Worm (Caenorhabditis elegans) whole organism, L1 larva: ENCODE results near the gene K04C2.8.

Experiments
- C16A3.4 ChIP-seq: fragments of 150-350 bp; optimal IDR thresholded peaks from 2 replicates; lab custom pipeline; 2014; ENCODE audit warnings: missing biosample characterization, missing genetic modification characterization
- C34B4.2 ChIP-seq: sonication (generic microtip); optimal IDR thresholded peaks from 2 replicates; lab custom pipeline; 2017; ENCODE audit warnings: mild to moderate bottlenecking, missing genetic modification characterization, missing compliant biosample characterization
- F16B12.6 ChIP-seq: fragments of 150-350 bp; optimal IDR thresholded peaks from 2 replicates; lab custom pipeline; 2014; ENCODE audit warnings: missing biosample characterization, missing genetic modification characterization
- Y116A8C.19 ChIP-seq: sonication (generic microtip); optimal IDR thresholded peaks from 2 replicates; lab custom pipeline; 2016; ENCODE audit warnings: missing compliant biosample characterization, missing genetic modification characterization, borderline replicate concordance
- aly-2 ChIP-seq: fragments of 150-350 bp; optimal IDR thresholded peaks from 2 replicates; lab custom pipeline; 2014; ENCODE audit warnings: missing biosample characterization, missing genetic modification characterization
- blmp-1 ChIP-seq: fragments of 150-350 bp; optimal IDR thresholded peaks from 2 replicates; lab custom pipeline; 2014; ENCODE audit warnings: missing biosample characterization, missing genetic modification characterization
- ceh-63 ChIP-seq: fragments of 200-800 bp; sonication (Bioruptor generic); optimal IDR thresholded peaks from 2 replicates; lab custom pipeline; 2018; ENCODE audit warnings: mild to moderate bottlenecking, missing genetic modification characterization, missing compliant biosample characterization
- ceh-8 ChIP-seq: fragments of 200-800 bp; sonication (Bioruptor generic); optimal IDR thresholded peaks from 2 replicates; lab custom pipeline; 2018; ENCODE audit warnings: mild to moderate bottlenecking, missing genetic modification characterization, moderate library complexity, missing compliant biosample characterization
- ceh-88 ChIP-seq: fragments of 200-800 bp; sonication (Bioruptor generic); IDR thresholded peaks from 2 replicates; pipeline ENCODE4 v1.3.6; 2022; ENCODE audit warnings: missing genetic modification characterization, missing compliant biosample characterization
- dpl-1 ChIP-seq, 3 experiments: fragments of 150-350 bp in 2 of 3; sonication (generic microtip) in 1 of 3; optimal IDR thresholded peaks; 2 replicates each; lab custom pipeline; 2014 to 2017; ENCODE audit warnings: missing biosample characterization in 3 of 3, missing genetic modification characterization in 3 of 3, missing genetic modification reagents in 3 of 3
- efl-3 ChIP-seq: fragments of 200-800 bp; sonication (Bioruptor generic); optimal IDR thresholded peaks from 2 replicates; lab custom pipeline; 2018; ENCODE audit warnings: mild to moderate bottlenecking, missing genetic modification characterization, missing compliant biosample characterization
- elt-3 ChIP-seq, 6 experiments: fragments of 150-350 bp in 1 of 6; sonication (generic microtip); optimal IDR thresholded peaks; 2 replicates each; lab custom pipeline; 2017 to 2018; ENCODE audit warnings: missing biosample characterization in 6 of 6, missing genetic modification characterization in 6 of 6, inconsistent platforms in 1 of 6
- ets-5 ChIP-seq: fragments of 200-800 bp; sonication (Bioruptor generic); IDR thresholded peaks from 2 replicates; pipeline ENCODE4 v1.3.6; 2022; ENCODE audit warnings: missing genetic modification characterization, missing compliant biosample characterization
- fkh-10 ChIP-seq: sonication (generic microtip); optimal IDR thresholded peaks from 2 replicates; lab custom pipeline; 2017; ENCODE audit warnings: missing biosample characterization, missing genetic modification reagents, missing genetic modification characterization
- fkh-4 ChIP-seq: sonication (generic microtip); optimal IDR thresholded peaks from 2 replicates; lab custom pipeline; 2016; ENCODE audit warnings: missing compliant biosample characterization, missing genetic modification characterization, borderline replicate concordance
- fos-1 ChIP-seq: fragments of 150-350 bp; optimal IDR thresholded peaks from 2 replicates; lab custom pipeline; 2014; ENCODE audit warnings: missing biosample characterization, missing genetic modification characterization
- grh-1 ChIP-seq: fragments of 200-800 bp; sonication (Bioruptor generic); IDR thresholded peaks from 2 replicates; pipeline ENCODE4 v1.3.6; 2022; ENCODE audit warnings: missing genetic modification reagents, missing genetic modification characterization, missing compliant biosample characterization
- hlh-17 ChIP-seq: fragments of 200-800 bp; sonication (Bioruptor generic); optimal IDR thresholded peaks from 2 replicates; lab custom pipeline; 2018; ENCODE audit warnings: missing genetic modification characterization, mild to moderate bottlenecking, missing compliant biosample characterization, moderate library complexity, borderline replicate concordance
- hlh-4 ChIP-seq: sonication (generic microtip); optimal IDR thresholded peaks from 2 replicates; lab custom pipeline; 2016; ENCODE audit warnings: mild to moderate bottlenecking, missing genetic modification characterization, missing compliant biosample characterization
- hpl-2 ChIP-seq: fragments of 150-350 bp; optimal IDR thresholded peaks from 2 replicates; lab custom pipeline; 2014; ENCODE audit warnings: missing biosample characterization, missing genetic modification reagents, missing genetic modification characterization
- jun-1 ChIP-seq: fragments of 150-350 bp; optimal IDR thresholded peaks from 2 replicates; lab custom pipeline; 2014; ENCODE audit warnings: missing biosample characterization, missing genetic modification reagents, missing genetic modification characterization
- lin-15B ChIP-seq: fragments of 150-350 bp; sonication (generic microtip); optimal IDR thresholded peaks from 3 replicates; lab custom pipeline; 2014; ENCODE audit warnings: missing biosample characterization, missing genetic modification characterization
- lin-35 ChIP-seq, 2 experiments: fragments of 150-350 bp; optimal IDR thresholded peaks; 2 replicates each; lab custom pipeline; 2014; ENCODE audit warnings: missing biosample characterization in 2 of 2, missing genetic modification characterization in 2 of 2, missing genetic modification reagents in 2 of 2
- lin-39 ChIP-seq: fragments of 150-350 bp; optimal IDR thresholded peaks from 2 replicates; lab custom pipeline; 2014; ENCODE audit warnings: missing biosample characterization, missing genetic modification reagents, missing genetic modification characterization
- lir-3 ChIP-seq: sonication (generic microtip); optimal IDR thresholded peaks from 2 replicates; lab custom pipeline; 2016; ENCODE audit warnings: mild to moderate bottlenecking, missing genetic modification characterization, moderate library complexity, missing compliant biosample characterization; ENCODE audit not compliant: poor library complexity
- lsy-2 ChIP-seq, 2 experiments: fragments of 150-350 bp; optimal IDR thresholded peaks; 2 replicates each; lab custom pipeline; 2014; ENCODE audit warnings: missing biosample characterization in 2 of 2, missing genetic modification characterization in 2 of 2
- mab-9 ChIP-seq: fragments of 200-800 bp; sonication (Bioruptor generic); IDR thresholded peaks from 2 replicates; pipeline ENCODE4 v1.3.6; 2022; ENCODE audit warnings: missing genetic modification reagents, missing genetic modification characterization, missing compliant biosample characterization
- mdl-1 ChIP-seq, 2 experiments: fragments of 150-350 bp; optimal IDR thresholded peaks; 2 replicates each; lab custom pipeline; 2014 to 2017; ENCODE audit warnings: missing biosample characterization in 2 of 2, missing genetic modification characterization in 2 of 2, inconsistent platforms in 1 of 2
- mep-1 ChIP-seq: fragments of 150-350 bp; optimal IDR thresholded peaks from 2 replicates; lab custom pipeline; 2014; ENCODE audit warnings: missing biosample characterization, missing genetic modification characterization
- nhr-11 ChIP-seq: fragments of 150-350 bp; optimal IDR thresholded peaks from 2 replicates; lab custom pipeline; 2014; ENCODE audit warnings: missing biosample characterization, missing genetic modification characterization
- nhr-12 ChIP-seq: sonication (generic microtip); optimal IDR thresholded peaks from 2 replicates; lab custom pipeline; 2017; ENCODE audit warnings: missing biosample characterization, missing genetic modification characterization
- nhr-71 ChIP-seq: sonication (generic microtip); optimal IDR thresholded peaks from 2 replicates; lab custom pipeline; 2016; ENCODE audit warnings: mild to moderate bottlenecking, missing genetic modification characterization, moderate library complexity, missing compliant biosample characterization
- nhr-77 ChIP-seq: fragments of 150-350 bp; optimal IDR thresholded peaks from 2 replicates; lab custom pipeline; 2014; ENCODE audit warnings: missing biosample characterization, missing genetic modification characterization
- pag-3 ChIP-seq: sonication (generic microtip); optimal IDR thresholded peaks from 2 replicates; lab custom pipeline; 2017; ENCODE audit warnings: missing genetic modification characterization, mild to moderate bottlenecking, missing compliant biosample characterization, antibody characterized with exemption, borderline replicate concordance; ENCODE audit not compliant: insufficient read depth
- pax-3 ChIP-seq: fragments of 200-800 bp; sonication (Bioruptor generic); optimal IDR thresholded peaks from 2 replicates; lab custom pipeline; 2018; ENCODE audit warnings: mild to moderate bottlenecking, missing genetic modification characterization, moderate library complexity, missing compliant biosample characterization
- pqm-1 ChIP-seq: sonication (generic microtip); optimal IDR thresholded peaks from 3 replicates; lab custom pipeline; 2017; ENCODE audit warnings: missing biosample characterization, missing genetic modification characterization
- rnt-1 ChIP-seq: sonication (generic microtip); optimal IDR thresholded peaks from 2 replicates; lab custom pipeline; 2016; ENCODE audit warnings: mild to moderate bottlenecking, missing genetic modification characterization, moderate library complexity, missing compliant biosample characterization
- snpc-4 ChIP-seq: fragments of 150-350 bp; optimal IDR thresholded peaks from 2 replicates; lab custom pipeline; 2014; ENCODE audit warnings: missing biosample characterization, missing genetic modification characterization
- swsn-7 ChIP-seq: sonication (generic microtip); optimal IDR thresholded peaks from 2 replicates; lab custom pipeline; 2016; ENCODE audit warnings: missing genetic modification characterization, missing compliant biosample characterization
- tbx-2 ChIP-seq: sonication (generic microtip); optimal IDR thresholded peaks from 2 replicates; lab custom pipeline; 2016; ENCODE audit warnings: missing genetic modification characterization, missing compliant biosample characterization
- unc-30 ChIP-seq: sonication (generic microtip); optimal IDR thresholded peaks from 2 replicates; lab custom pipeline; 2017; ENCODE audit warnings: missing biosample characterization, missing genetic modification characterization
- unc-62 ChIP-seq: fragments of 150-350 bp; optimal IDR thresholded peaks from 2 replicates; lab custom pipeline; 2014; ENCODE audit warnings: missing biosample characterization, missing genetic modification reagents, missing genetic modification characterization
- unc-98 ChIP-seq: fragments of 200-800 bp; sonication (Bioruptor generic); IDR thresholded peaks from 2 replicates; pipeline ENCODE4 v1.3.6; 2022; ENCODE audit warnings: missing genetic modification characterization, missing compliant biosample characterization
- xbp-1 ChIP-seq: sonication (generic microtip); optimal IDR thresholded peaks from 2 replicates; lab custom pipeline; 2016; ENCODE audit warnings: missing genetic modification characterization, missing compliant biosample characterization
- zag-1 ChIP-seq: fragments of 150-350 bp; optimal IDR thresholded peaks from 2 replicates; lab custom pipeline; 2014; ENCODE audit warnings: missing biosample characterization, missing genetic modification characterization
- ztf-11 ChIP-seq, 2 experiments: sonication (generic microtip); optimal IDR thresholded peaks; 2 replicates each; lab custom pipeline; 2016 to 2017; ENCODE audit warnings: missing genetic modification characterization in 2 of 2, missing biosample characterization in 1 of 2, missing compliant biosample characterization in 1 of 2
- ztf-4 ChIP-seq: fragments of 150-350 bp; optimal IDR thresholded peaks from 2 replicates; lab custom pipeline; 2014; ENCODE audit warnings: missing biosample characterization, missing genetic modification characterization

Gene K04C2.8

ce11 chrIII:6895166-6895565 lies 25.1 kb downstream of the K04C2.8 start (continued):
- TF ChIP-seq C34B4.2 (tag; lab: Kevin White, UChicago) (no peak), nhr-71 (tag; lab: Kevin White, UChicago) (peak; percentile 93), unc-62 (GFP tag; lab: Kevin White, UChicago) (no peak), nhr-12 (tag; lab: Kevin White, UChicago) (no peak), lin-39 (tag; lab: Kevin White, UChicago) (peak; percentile 63), tbx-2 (peak; percentile 77), C16A3.4 (tag; lab: Kevin White, UChicago) (no peak), ztf-4 (tag; lab: Kevin White, UChicago) (peak; percentile 51), mab-9 (GFP tag; lab: Robert Waterston, UW) (no peak), ceh-8 (no peak), nhr-11 (tag; lab: Kevin White, UChicago) (peak; percentile 4), ceh-63 (GFP tag; lab: Kevin White, UChicago) (no peak), elt-3 (tag; optimal IDR thresholded peaks at IDR 0.05; lab: Kevin White, UChicago) (peak in 5 of 6 experiments; percentile 83 to 95 (median 91)), ceh-88 (GFP tag; lab: Robert Waterston, UW) (no peak), lir-3 (peak; percentile 55), lin-35 (GFP tag; optimal IDR thresholded peaks at IDR 0.05; lab: Kevin White, UChicago) (peak; percentile 31 to 67), nhr-77 (tag; lab: Kevin White, UChicago) (peak; percentile 49), pqm-1 (tag; lab: Kevin White, UChicago) (no peak), fkh-10 (GFP tag; lab: Kevin White, UChicago) (no peak), ets-5 (GFP tag; lab: Robert Waterston, UW) (no peak), hlh-4 (no peak), aly-2 (peak; percentile 70), efl-3 (GFP tag; lab: Kevin White, UChicago) (no peak), ztf-11 (tag; optimal IDR thresholded peaks at IDR 0.05; lab: Kevin White, UChicago) (no peak), mep-1 (tag; lab: Kevin White, UChicago) (peak; percentile 66), swsn-7 (tag; lab: Kevin White, UChicago) (peak; percentile 50), grh-1 (GFP tag; lab: Robert Waterston, UW) (peak; percentile 44; the same call in 1 of the 2 replicates), blmp-1 (tag; lab: Kevin White, UChicago) (peak; percentile 60), fos-1 (peak; percentile 79), hpl-2 (GFP tag; lab: Kevin White, UChicago) (peak; percentile 28), F16B12.6 (tag; lab: Kevin White, UChicago) (no peak)
- TF ChIP-seq, all 84 proteins: peak for 33

DNA sequence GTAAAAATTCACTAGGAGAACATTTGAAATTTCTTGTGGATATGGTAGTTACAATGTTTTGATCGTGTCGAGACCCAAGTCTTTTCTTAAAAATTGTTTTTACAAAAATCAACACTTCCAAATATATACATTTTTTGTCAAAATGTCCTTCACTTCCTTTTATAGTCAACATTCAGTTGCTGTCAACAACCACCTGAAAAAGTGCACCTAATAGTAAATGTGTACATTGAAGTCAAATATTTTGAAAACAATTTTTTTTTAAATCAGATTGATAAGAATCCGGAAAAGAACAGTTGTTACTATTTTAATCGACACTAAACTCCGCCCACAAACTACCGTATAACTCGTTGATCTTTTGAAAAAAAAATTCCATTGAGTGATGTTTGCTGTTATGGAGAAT lies 25.6 kb downstream of the K04C2.8 start:
- no peak for TF ChIP-seq lin-35 (GFP tag; optimal IDR thresholded peaks at IDR 0.05; lab: Kevin White, UChicago)
- TF ChIP-seq pqm-1 (tag; lab: Kevin White, UChicago), result no peak
- no peak for TF ChIP-seq C34B4.2 (tag; lab: Kevin White, UChicago)
- TF ChIP-seq jun-1 (tag; lab: Kevin White, UChicago), result no peak
- no peak for TF ChIP-seq nhr-11 (tag; lab: Kevin White, UChicago)
- TF ChIP-seq F16B12.6 (tag; lab: Kevin White, UChicago), result no peak
- no peak for TF ChIP-seq lin-39 (tag; lab: Kevin White, UChicago)
- no peak for TF ChIP-seq zag-1 (tag; lab: Kevin White, UChicago)
- TF ChIP-seq lsy-2 (tag; optimal IDR thresholded peaks at IDR 0.05; lab: Kevin White, UChicago), result no peak
- TF ChIP-seq snpc-4 (tag; lab: Kevin White, UChicago), result no peak
- no peak for TF ChIP-seq unc-98 (GFP tag; lab: Robert Waterston, UW)

- TF ChIP-seq hlh-17 (GFP tag; lab: Kevin White, UChicago), result no peak
- TF ChIP-seq swsn-7 (tag; lab: Kevin White, UChicago), result peak; percentile 82
- no peak for TF ChIP-seq lin-15B (tag; lab: Kevin White, UChicago)
- TF ChIP-seq fkh-10 (GFP tag; lab: Kevin White, UChicago), result no peak
- TF ChIP-seq nhr-12 (tag; lab: Kevin White, UChicago), result no peak
- TF ChIP-seq mdl-1 (tag; optimal IDR thresholded peaks at IDR 0.05; lab: Kevin White, UChicago), result peak in 1 of 2 experiments; percentile 84
- no peak for TF ChIP-seq pax-3
- TF ChIP-seq pag-3, result no peak
- TF ChIP-seq pqm-1 (tag; lab: Kevin White, UChicago), result no peak
- peak; percentile 47 to 60 (median 59) for TF ChIP-seq dpl-1 (GFP tag; optimal IDR thresholded peaks at IDR 0.05; lab: Kevin White, UChicago)
- TF ChIP-seq blmp-1 (tag; lab: Kevin White, UChicago), result peak; percentile 82
- peak; percentile 48 for TF ChIP-seq fos-1
- no peak for TF ChIP-seq fkh-4 (tag; lab: Kevin White, UChicago)
- peak; percentile 91 for TF ChIP-seq rnt-1
- TF ChIP-seq Y116A8C.19 (tag; lab: Kevin White, UChicago), result no peak
- TF ChIP-seq unc-30 (tag; lab: Kevin White, UChicago), result no peak
- peak in 4 of 6 experiments; percentile 20 to 94 (median 68) for TF ChIP-seq elt-3 (tag; optimal IDR thresholded peaks at IDR 0.05; lab: Kevin White, UChicago)
- no peak for TF ChIP-seq unc-62 (GFP tag; lab: Kevin White, UChicago)
- peak; percentile 77 for TF ChIP-seq jun-1 (tag; lab: Kevin White, UChicago)
- peak; percentile 73 for TF ChIP-seq xbp-1
Observed at ce11 chrIII:6897587-6898064, 27.5 kb downstream of the K04C2.8 start, which contains the start of gene T07E3.4. TSS of gene T07E3.4 (plus strand) at chrIII:6898014.
